Worm (Caenorhabditis elegans) whole organism, L4 larva: ENCODE data around the gene pigt-1.
A peak's percentile ranks its signal among the peaks of the same experiment; 100 is the strongest.

Experiments
- T20F7.1 ChIP-seq: fragments of 200-800 bp; sonication (Bioruptor generic); optimal IDR thresholded peaks from 2 replicates; lab custom pipeline; 2018; ENCODE audit warnings: mild to moderate bottlenecking, missing genetic modification characterization, missing compliant biosample characterization
- T26A8.4 ChIP-seq: fragments of 200-800 bp; sonication (Bioruptor generic); IDR thresholded peaks from 2 replicates; pipeline ENCODE4 v1.3.6; 2022; ENCODE audit warnings: missing genetic modification characterization, missing compliant biosample characterization
- Y48G9A.11 ChIP-seq: fragments of 200-800 bp; sonication (Bioruptor generic); IDR thresholded peaks from 2 replicates; pipeline ENCODE4 v1.3.6; 2022; ENCODE audit warnings: missing genetic modification reagents, missing genetic modification characterization, missing compliant biosample characterization
- Y75B8A.6 ChIP-seq: fragments of 200-800 bp; sonication (Bioruptor generic); IDR thresholded peaks from 2 replicates; pipeline ENCODE4 v1.3.6; 2022; ENCODE audit warnings: missing genetic modification reagents, missing genetic modification characterization, missing compliant biosample characterization
- ceh-44 ChIP-seq: fragments of 200-800 bp; sonication (Bioruptor generic); IDR thresholded peaks from 2 replicates; pipeline ENCODE4 v1.3.6; 2022; ENCODE audit warnings: missing genetic modification reagents, missing genetic modification characterization, missing compliant biosample characterization
- ceh-82 ChIP-seq: sonication (generic microtip); optimal IDR thresholded peaks from 2 replicates; lab custom pipeline; 2017; ENCODE audit warnings: missing biosample characterization, missing genetic modification characterization
- daf-16 ChIP-seq, 3 experiments: sonication (generic microtip); optimal IDR thresholded peaks; 2 replicates each; lab custom pipeline; 2016 to 2017; ENCODE audit warnings: missing genetic modification characterization in 3 of 3, missing genetic modification reagents in 3 of 3, mild to moderate bottlenecking in 2 of 3, missing compliant biosample characterization in 2 of 3, missing biosample characterization in 1 of 3, moderate library complexity in 1 of 3
- dmd-6 ChIP-seq: fragments of 200-800 bp; sonication (Bioruptor generic); IDR thresholded peaks from 2 replicates; pipeline ENCODE4 v1.3.6; 2022; ENCODE audit warnings: missing genetic modification reagents, missing genetic modification characterization, missing compliant biosample characterization
- duxl-1 ChIP-seq: sonication (generic microtip); optimal IDR thresholded peaks from 2 replicates; lab custom pipeline; 2016; ENCODE audit warnings: mild to moderate bottlenecking, missing genetic modification characterization, moderate library complexity, missing compliant biosample characterization; ENCODE audit not compliant: poor library complexity
- dve-1 ChIP-seq: sonication (generic microtip); optimal IDR thresholded peaks from 2 replicates; lab custom pipeline; 2017; ENCODE audit warnings: antibody characterized with exemption, mild to moderate bottlenecking, missing genetic modification characterization, missing compliant biosample characterization; ENCODE audit not compliant: insufficient read depth
- gei-8 ChIP-seq: fragments of 200-800 bp; sonication (Bioruptor generic); optimal IDR thresholded peaks from 2 replicates; lab custom pipeline; 2018; ENCODE audit warnings: mild to moderate bottlenecking, missing genetic modification characterization, missing compliant biosample characterization
- hlh-11 ChIP-seq: fragments of 200-800 bp; sonication (Bioruptor generic); optimal IDR thresholded peaks from 2 replicates; lab custom pipeline; 2018; ENCODE audit warnings: mild to moderate bottlenecking, missing genetic modification characterization, missing compliant biosample characterization
- hlh-30 ChIP-seq: sonication (generic microtip); optimal IDR thresholded peaks from 2 replicates; lab custom pipeline; 2017; ENCODE audit warnings: antibody characterized with exemption, mild to moderate bottlenecking, missing genetic modification characterization, missing compliant biosample characterization; ENCODE audit not compliant: insufficient read depth
- jun-1 ChIP-seq: fragments of 150-350 bp; optimal IDR thresholded peaks from 2 replicates; lab custom pipeline; 2014; ENCODE audit warnings: missing biosample characterization, missing genetic modification reagents, missing genetic modification characterization
- lin-1 ChIP-seq: fragments of 200-800 bp; sonication (Bioruptor generic); IDR thresholded peaks from 2 replicates; pipeline ENCODE4 v1.3.6; 2022; ENCODE audit warnings: missing genetic modification reagents, missing genetic modification characterization, missing compliant biosample characterization
- lin-13 ChIP-seq: fragments of 150-350 bp; optimal IDR thresholded peaks from 2 replicates; lab custom pipeline; 2014; ENCODE audit warnings: missing biosample characterization, missing genetic modification reagents, missing genetic modification characterization
- lin-38 ChIP-seq: fragments of 200-800 bp; sonication (Bioruptor generic); IDR thresholded peaks from 2 replicates; pipeline ENCODE4 v1.3.6; 2022; ENCODE audit warnings: missing genetic modification reagents, missing genetic modification characterization, missing compliant biosample characterization
- lsy-2 ChIP-seq, 2 experiments: fragments of 150-350 bp in 1 of 2; sonication (generic microtip) in 1 of 2; optimal IDR thresholded peaks; 2 replicates each; lab custom pipeline; 2014 to 2017; ENCODE audit warnings: missing biosample characterization in 2 of 2, missing genetic modification characterization in 2 of 2
- madf-5 ChIP-seq, 2 experiments: fragments of 200-800 bp; sonication (Bioruptor generic); IDR thresholded peaks; 2 replicates each; pipeline ENCODE4 v1.3.6; 2022; ENCODE audit warnings: missing compliant biosample characterization in 2 of 2, missing genetic modification characterization in 2 of 2
- mes-2 ChIP-seq: sonication (generic microtip); optimal IDR thresholded peaks from 2 replicates; lab custom pipeline; 2016; ENCODE audit warnings: missing genotype, mild to moderate bottlenecking, missing genetic modification characterization, missing compliant biosample characterization; ENCODE audit not compliant: poor library complexity, severe bottlenecking
- nhr-102 ChIP-seq: sonication (generic microtip); optimal IDR thresholded peaks from 2 replicates; lab custom pipeline; 2016; ENCODE audit warnings: mild to moderate bottlenecking, missing genetic modification characterization, moderate library complexity, missing compliant biosample characterization
- nhr-111 ChIP-seq: fragments of 200-800 bp; sonication (Bioruptor generic); optimal IDR thresholded peaks from 2 replicates; lab custom pipeline; 2018; ENCODE audit warnings: mild to moderate bottlenecking, missing genetic modification characterization, missing compliant biosample characterization
- nhr-28 ChIP-seq: fragments of 150-350 bp; optimal IDR thresholded peaks from 2 replicates; lab custom pipeline; 2014; ENCODE audit warnings: missing biosample characterization, missing genetic modification characterization
- nhr-42 ChIP-seq: fragments of 200-800 bp; sonication (Bioruptor generic); IDR thresholded peaks from 2 replicates; pipeline ENCODE4 v1.3.6; 2022; ENCODE audit warnings: missing genetic modification characterization, missing compliant biosample characterization
- nhr-48 ChIP-seq: sonication (generic microtip); optimal IDR thresholded peaks from 2 replicates; lab custom pipeline; 2016; ENCODE audit warnings: mild to moderate bottlenecking, missing genetic modification characterization, missing compliant biosample characterization
- nhr-77 ChIP-seq: fragments of 150-350 bp; optimal IDR thresholded peaks from 2 replicates; lab custom pipeline; 2014; ENCODE audit warnings: missing biosample characterization, missing genetic modification characterization
- php-3 ChIP-seq: fragments of 200-800 bp; sonication (Bioruptor generic); IDR thresholded peaks from 2 replicates; pipeline ENCODE4 v1.3.6; 2022; ENCODE audit warnings: missing genetic modification reagents, missing genetic modification characterization, missing compliant biosample characterization
- pqm-1 ChIP-seq: sonication (generic microtip); optimal IDR thresholded peaks from 2 replicates; lab custom pipeline; 2017; ENCODE audit warnings: missing biosample characterization, missing genetic modification characterization
- snpc-4 ChIP-seq: fragments of 150-350 bp; optimal IDR thresholded peaks from 2 replicates; lab custom pipeline; 2014; ENCODE audit warnings: missing biosample characterization, missing genetic modification characterization
- tra-1 ChIP-seq: fragments of 200-800 bp; sonication (Bioruptor generic); IDR thresholded peaks from 2 replicates; pipeline ENCODE4 v1.3.6; 2022; ENCODE audit warnings: missing genetic modification reagents, missing genetic modification characterization, missing compliant biosample characterization
- unc-62 ChIP-seq, 3 experiments: fragments of 150-350 bp in 1 of 3; sonication (generic microtip); optimal IDR thresholded peaks in 2 of 3; peaks in 1 of 3; 1 replicate in 1 of 3; 2 replicates in 2 of 3; lab custom pipeline; 2014 to 2017; ENCODE audit warnings: missing biosample characterization in 3 of 3, missing genetic modification characterization in 3 of 3, missing genetic modification reagents in 3 of 3, missing genotype in 1 of 3
- vab-7 ChIP-seq: fragments of 200-800 bp; sonication (Bioruptor generic); IDR thresholded peaks from 2 replicates; pipeline ENCODE4 v1.3.6; 2022; ENCODE audit warnings: missing genetic modification reagents, missing genetic modification characterization, missing compliant biosample characterization
- zfp-3 ChIP-seq: fragments of 200-800 bp; sonication (Bioruptor generic); conservative IDR thresholded peaks from 2 replicates; pipeline ENCODE4 v1.3.6; 2022; ENCODE audit warnings: missing genetic modification reagents, missing genetic modification characterization, missing compliant biosample characterization

The pigt-1 gene

ce11 chrV:10958322-10958900 lies at the start of gene pigt-1:
TSS of gene pigt-1 (minus strand) at chrV:10958821.
- TF ChIP-seq nhr-102 (tag; lab: Kevin White, UChicago) = peak; percentile 15
- peak; percentile 50 for TF ChIP-seq mes-2 (tag; lab: Kevin White, UChicago)
- TF ChIP-seq lsy-2 (tag; optimal IDR thresholded peaks at IDR 0.05; lab: Kevin White, UChicago) = peak in 1 of 2 experiments; percentile 58
- TF ChIP-seq zfp-3 (GFP tag; lab: Robert Waterston, UW) = peak; percentile 77; the same call in 1 of the 2 replicates
- peak; percentile 45 for TF ChIP-seq T20F7.1
- no peak for TF ChIP-seq ceh-44 (GFP tag; lab: Robert Waterston, UW)
- TF ChIP-seq T26A8.4 (GFP tag; lab: Robert Waterston, UW) = peak; percentile 42; the same call in 1 of the 2 replicates
- peak; percentile 39 for TF ChIP-seq dve-1 (tag; lab: Kevin White, UChicago)
- peak in 1 of 2 experiments; percentile 58 for TF ChIP-seq unc-62 (GFP tag; optimal IDR thresholded peaks at IDR 0.05 in 1 of 2; lab: Kevin White, UChicago)
- no peak for TF ChIP-seq unc-62 (tag; optimal IDR thresholded peaks at IDR 0.05; lab: Kevin White, UChicago)
- no peak for TF ChIP-seq Y48G9A.11 (GFP tag; lab: Robert Waterston, UW)
- TF ChIP-seq lin-38 (GFP tag; lab: Robert Waterston, UW) = peak; percentile 34; the same call in 1 of the 2 replicates
- 0 out of 4 replicates have a peak, but pooled peaks of 1 of the 2 experiments have one; percentile 48 for TF ChIP-seq madf-5 (GFP tag; IDR thresholded peaks at IDR 0.05; lab: Robert Waterston, UW)
- no peak for TF ChIP-seq lin-13 (GFP tag; lab: Kevin White, UChicago)
- TF ChIP-seq hlh-11 = peak; percentile 5
- peak; percentile 5 to 8 for TF ChIP-seq daf-16 (GFP tag; optimal IDR thresholded peaks at IDR 0.05; lab: Kevin White, UChicago)
- TF ChIP-seq daf-16 (tag; optimal IDR thresholded peaks at IDR 0.05; lab: Kevin White, UChicago) = peak; percentile 63
- TF ChIP-seq, all 104 proteins: peak for 12

- TF ChIP-seq Y75B8A.6 (GFP tag; lab: Robert Waterston, UW) (no peak), nhr-77 (tag; lab: Kevin White, UChicago) (peak; percentile 62), vab-7 (GFP tag; lab: Robert Waterston, UW) (no peak), dve-1 (tag; lab: Kevin White, UChicago) (peak; percentile 38), snpc-4 (no peak), tra-1 (0 out of 2 replicates have a peak, but pooled peaks have one; percentile 19), dmd-6 (peak; percentile 88), php-3 (GFP tag; lab: Robert Waterston, UW) (0 out of 2 replicates have a peak, but pooled peaks have one; percentile 53), jun-1 (tag; lab: Kevin White, UChicago) (no peak), lin-1 (0 out of 2 replicates have a peak, but pooled peaks have one; percentile 26), hlh-11 (peak; percentile 65), daf-16 (GFP tag; optimal IDR thresholded peaks at IDR 0.05; lab: Kevin White, UChicago) (no peak), daf-16 (tag; optimal IDR thresholded peaks at IDR 0.05; lab: Kevin White, UChicago) (peak; percentile 63), nhr-111 (GFP tag; lab: Kevin White, UChicago) (no peak), nhr-28 (peak; percentile 63), pqm-1 (tag; lab: Kevin White, UChicago) (peak; percentile 27)
- TF ChIP-seq, all 104 proteins: peak for 10
These were observed 49.0 kb upstream of the pigt-1 start for ce11 chrV:11007651-11008050.

ce11 chrV:11004094-11004493 lies 45.5 kb upstream of the pigt-1 start:
- TF ChIP-seq ceh-82 (tag; lab: Kevin White, UChicago) (no peak), hlh-30 (no peak), nhr-48 (tag; lab: Kevin White, UChicago) (no peak), nhr-42 (GFP tag; lab: Robert Waterston, UW) (no peak), duxl-1 (no peak), T26A8.4 (GFP tag; lab: Robert Waterston, UW) (no peak), gei-8 (GFP tag; lab: Kevin White, UChicago) (no peak), hlh-11 (no peak), mes-2 (tag; lab: Kevin White, UChicago) (no peak), lin-38 (GFP tag; lab: Robert Waterston, UW) (no peak)
- TF ChIP-seq, all 104 proteins: peak for 0
